Fruit fly (Drosophila melanogaster) whole organism, prepupa: ENCODE results near the gene Gclm.

Experiments
- Blimp-1 ChIP-seq: fragments of 200-800 bp; sonication (Bioruptor generic); optimal IDR thresholded peaks from 3 replicates; lab custom pipeline; 2017; ENCODE audit warnings: missing biosample characterization, missing genetic modification characterization, mild to moderate bottlenecking, moderate library complexity, missing genetic modification reagents
- CG10631 ChIP-seq: fragments of 200-800 bp; sonication (Bioruptor generic); optimal IDR thresholded peaks from 2 replicates; lab custom pipeline; 2016; ENCODE audit warnings: missing biosample characterization, missing genetic modification characterization
- CG11294 ChIP-seq: fragments of 200-800 bp; sonication (Bioruptor generic); IDR thresholded peaks from 2 replicates; pipeline ENCODE4 v1.3.6; 2022; ENCODE audit warnings: missing biosample characterization, missing genetic modification characterization
- CG11762 ChIP-seq: fragments of 200-800 bp; sonication (Bioruptor generic); optimal IDR thresholded peaks from 3 replicates; lab custom pipeline; 2016; ENCODE audit warnings: missing biosample characterization, missing genetic modification characterization; ENCODE audit not compliant: insufficient read depth
- CG15336 ChIP-seq: fragments of 200-800 bp; sonication (Bioruptor generic); IDR thresholded peaks from 2 replicates; pipeline ENCODE4 v1.3.6; 2022; ENCODE audit warnings: missing biosample characterization, missing genetic modification characterization
- CG16779 ChIP-seq: fragments of 200-800 bp; sonication (Bioruptor generic); optimal IDR thresholded peaks from 3 replicates; lab custom pipeline; 2017; ENCODE audit warnings: missing biosample characterization, mild to moderate bottlenecking, missing genetic modification characterization
- CG31627 ChIP-seq: fragments of 200-800 bp; sonication (Bioruptor generic); optimal IDR thresholded peaks from 3 replicates; lab custom pipeline; 2016; ENCODE audit warnings: missing biosample characterization, missing genetic modification characterization
- CG34406 ChIP-seq: fragments of 200-800 bp; sonication (Bioruptor generic); optimal IDR thresholded peaks from 3 replicates; lab custom pipeline; 2016; ENCODE audit warnings: missing biosample characterization, missing genetic modification characterization
- CG3919 ChIP-seq: fragments of 200-800 bp; sonication (Bioruptor generic); optimal IDR thresholded peaks from 3 replicates; lab custom pipeline; 2016; ENCODE audit warnings: missing biosample characterization, missing genetic modification characterization
- CG4318 ChIP-seq: fragments of 200-800 bp; sonication (Bioruptor generic); optimal IDR thresholded peaks from 3 replicates; lab custom pipeline; 2017; ENCODE audit warnings: missing biosample characterization, mild to moderate bottlenecking, missing genetic modification characterization
- CG6276 ChIP-seq: fragments of 200-800 bp; sonication (Bioruptor generic); optimal IDR thresholded peaks from 2 replicates; lab custom pipeline; 2017; ENCODE audit warnings: missing biosample characterization, mild to moderate bottlenecking, missing genetic modification characterization
- CG6808 ChIP-seq: fragments of 200-800 bp; sonication (Bioruptor generic); optimal IDR thresholded peaks from 3 replicates; lab custom pipeline; 2017; ENCODE audit warnings: missing biosample characterization, missing genetic modification characterization, mild to moderate bottlenecking, moderate library complexity, missing genetic modification reagents
- CG6854 ChIP-seq: fragments of 200-800 bp; sonication (Bioruptor generic); optimal IDR thresholded peaks from 2 replicates; lab custom pipeline; 2017; ENCODE audit warnings: missing biosample characterization, mild to moderate bottlenecking, missing genetic modification characterization
- CG8119 ChIP-seq: fragments of 200-800 bp; sonication (Bioruptor generic); IDR thresholded peaks from 3 replicates; pipeline ENCODE4 v1.3.6; 2022; ENCODE audit warnings: missing biosample characterization, missing genetic modification characterization
- CG8319 ChIP-seq: fragments of 200-800 bp; sonication (Bioruptor generic); optimal IDR thresholded peaks from 3 replicates; lab custom pipeline; 2016; ENCODE audit warnings: missing biosample characterization, missing genetic modification characterization
- CG8632 ChIP-seq: fragments of 200-800 bp; sonication (Bioruptor generic); optimal IDR thresholded peaks from 3 replicates; lab custom pipeline; 2016; ENCODE audit warnings: missing biosample characterization, missing genetic modification characterization
- CG9139 ChIP-seq: fragments of 200-800 bp; sonication (Bioruptor generic); optimal IDR thresholded peaks from 3 replicates; lab custom pipeline; 2017; ENCODE audit warnings: missing biosample characterization, mild to moderate bottlenecking, missing genetic modification characterization
- Eip78C ChIP-seq: fragments of 200-800 bp; sonication (Bioruptor generic); peaks from one replicate; lab custom pipeline; 2016; ENCODE audit warnings: missing biosample characterization, missing genetic modification characterization
- Ets21C ChIP-seq: fragments of 200-800 bp; sonication (Bioruptor generic); optimal IDR thresholded peaks from 3 replicates; lab custom pipeline; 2016; ENCODE audit warnings: missing biosample characterization, missing genetic modification characterization
- Hr38 ChIP-seq: sonication (Bioruptor generic); optimal IDR thresholded peaks from 2 replicates; lab custom pipeline; 2016; ENCODE audit warnings: missing biosample characterization, missing genetic modification characterization
- Hr39 ChIP-seq: fragments of 200-800 bp; sonication (Bioruptor generic); optimal IDR thresholded peaks from 2 replicates; lab custom pipeline; 2016; ENCODE audit warnings: missing biosample characterization, missing genetic modification characterization
- Hr4 ChIP-seq: fragments of 200-800 bp; sonication (Bioruptor generic); optimal IDR thresholded peaks from 3 replicates; lab custom pipeline; 2016; ENCODE audit warnings: missing biosample characterization, missing genetic modification characterization
- Met ChIP-seq: fragments of 200-800 bp; sonication (Bioruptor generic); optimal IDR thresholded peaks from 3 replicates; lab custom pipeline; 2016; ENCODE audit warnings: missing biosample characterization, missing genetic modification characterization
- OdsH ChIP-seq: fragments of 200-800 bp; sonication (Bioruptor generic); optimal IDR thresholded peaks from 3 replicates; lab custom pipeline; 2016; ENCODE audit warnings: missing biosample characterization, missing genetic modification characterization
- Sox102F ChIP-seq: fragments of 200-800 bp; sonication (Bioruptor generic); optimal IDR thresholded peaks from 2 replicates; lab custom pipeline; 2016; ENCODE audit warnings: missing biosample characterization, mild to moderate bottlenecking, missing genetic modification characterization
- Sox14 ChIP-seq: fragments of 200-800 bp; sonication (Bioruptor generic); optimal IDR thresholded peaks from 3 replicates; lab custom pipeline; 2016; ENCODE audit warnings: missing biosample characterization, missing genetic modification characterization
- Sox15 ChIP-seq: fragments of 200-800 bp; sonication (Bioruptor generic); optimal IDR thresholded peaks from 3 replicates; lab custom pipeline; 2016; ENCODE audit warnings: missing biosample characterization, missing genetic modification characterization
- acj6 ChIP-seq: fragments of 200-800 bp; sonication (Bioruptor generic); optimal IDR thresholded peaks from 3 replicates; lab custom pipeline; 2016; ENCODE audit warnings: missing biosample characterization, missing genetic modification characterization
- dsx ChIP-seq: fragments of 200-800 bp; optimal IDR thresholded peaks from 3 replicates; lab custom pipeline; 2019; ENCODE audit warnings: missing biosample characterization, mild to moderate bottlenecking, missing genetic modification characterization, moderate library complexity; ENCODE audit not compliant: poor library complexity, severe bottlenecking
- eg ChIP-seq: fragments of 200-800 bp; sonication (Bioruptor generic); IDR thresholded peaks from 3 replicates; pipeline ENCODE4 v1.3.6; 2022; ENCODE audit warnings: missing biosample characterization, missing genetic modification characterization
- esn ChIP-seq: fragments of 200-800 bp; sonication (Bioruptor generic); optimal IDR thresholded peaks from 2 replicates; lab custom pipeline; 2016; ENCODE audit warnings: missing biosample characterization, mild to moderate bottlenecking, missing genetic modification characterization, moderate library complexity
- fd85E ChIP-seq: fragments of 200-800 bp; sonication (Bioruptor generic); optimal IDR thresholded peaks from 3 replicates; lab custom pipeline; 2016; ENCODE audit warnings: missing biosample characterization, missing genetic modification characterization
- fkh ChIP-seq: fragments of 200-800 bp; sonication (Bioruptor generic); optimal IDR thresholded peaks from 3 replicates; lab custom pipeline; 2017; ENCODE audit warnings: missing biosample characterization, mild to moderate bottlenecking, missing genetic modification characterization, moderate library complexity
- lz ChIP-seq: fragments of 200-800 bp; sonication (Bioruptor generic); optimal IDR thresholded peaks from 3 replicates; lab custom pipeline; 2016; ENCODE audit warnings: missing biosample characterization, missing genetic modification characterization
- pdm3 ChIP-seq: fragments of 200-800 bp; sonication (Bioruptor generic); optimal IDR thresholded peaks from 3 replicates; lab custom pipeline; 2016; ENCODE audit warnings: missing biosample characterization, missing genetic modification characterization
- ss ChIP-seq, 2 experiments: fragments of 200-800 bp; sonication (Bioruptor generic); optimal IDR thresholded peaks; 2 replicates in 1 of 2; 3 replicates in 1 of 2; lab custom pipeline; 2017 to 2018; ENCODE audit warnings: mild to moderate bottlenecking in 2 of 2, missing biosample characterization in 2 of 2, missing genetic modification characterization in 2 of 2, moderate library complexity in 1 of 2
- svp ChIP-seq: fragments of 200-800 bp; sonication (Bioruptor generic); peaks from one replicate; lab custom pipeline; 2016; ENCODE audit warnings: missing biosample characterization, missing genetic modification characterization
- topi ChIP-seq: fragments of 200-800 bp; sonication (Bioruptor generic); optimal IDR thresholded peaks from 3 replicates; lab custom pipeline; 2016; ENCODE audit warnings: missing biosample characterization, missing genetic modification characterization

Gene Gclm

DNA sequence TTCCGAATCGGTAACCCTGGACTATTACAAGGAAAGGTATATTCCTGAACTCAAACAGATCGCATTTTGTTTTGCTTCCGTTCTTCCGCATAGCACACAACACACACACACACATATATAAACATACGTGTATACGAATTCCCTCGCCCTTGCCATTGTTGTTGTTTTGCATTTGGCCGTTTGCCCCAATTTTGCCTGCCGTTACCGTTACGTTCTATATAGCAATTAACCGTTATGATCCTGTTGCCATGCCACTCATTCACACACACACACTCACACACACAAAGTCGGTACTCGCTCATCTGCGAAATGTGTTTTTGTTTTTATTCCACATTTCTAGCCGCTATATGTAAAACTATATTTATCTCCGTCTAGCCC is 41.1 kb upstream of the Gclm start:
- TF ChIP-seq CG8119 (no peak), OdsH (GFP tag; lab: Kevin White, UChicago) (no peak), acj6 (GFP tag; lab: Kevin White, UChicago) (no peak), CG10631 (GFP tag; lab: Kevin White, UChicago) (no peak), CG31627 (GFP tag; lab: Kevin White, UChicago) (no peak), Blimp-1 (no peak), Eip78C (GFP tag; lab: Kevin White, UChicago) (no peak), eg (GFP tag; lab: Robert Waterston, UW) (no peak), Hr39 (GFP tag; lab: Kevin White, UChicago) (no peak), Met (no peak)

dm6 chr3R:22726771-22727455 is 40.6 kb upstream of the Gclm start, which contains the start of gene CG45049:
Gene CG45049, plus strand, starts transcription at chr3R:22726967.
- TF ChIP-seq Met (peak; percentile 39), Sox15 (GFP tag; lab: Kevin White, UChicago) (no peak), CG6854 (no peak), dsx (no peak), CG10631 (GFP tag; lab: Kevin White, UChicago) (peak; percentile 34), ss (GFP tag; optimal IDR thresholded peaks at IDR 0.05; lab: Kevin White, UChicago) (no peak), esn (GFP tag; lab: Kevin White, UChicago) (no peak), CG8319 (GFP tag; lab: Kevin White, UChicago) (no peak), CG4318 (GFP tag; lab: Kevin White, UChicago) (no peak), CG8632 (GFP tag; lab: Kevin White, UChicago) (no peak), CG34406 (GFP tag; lab: Kevin White, UChicago) (no peak), topi (peak; percentile 13), lz (peak; percentile 26), Hr39 (GFP tag; lab: Kevin White, UChicago) (peak; percentile 31), CG6276 (no peak), Ets21C (peak; percentile 9), CG15336 (GFP tag; lab: Robert Waterston, UW) (no peak), CG3919 (GFP tag; lab: Kevin White, UChicago) (peak; percentile 13), CG11762 (GFP tag; lab: Kevin White, UChicago) (no peak), Eip78C (GFP tag; lab: Kevin White, UChicago) (peak; percentile 35), svp (GFP tag; lab: Kevin White, UChicago) (no peak), Sox102F (GFP tag; lab: Kevin White, UChicago) (no peak), Sox14 (GFP tag; lab: Kevin White, UChicago) (no peak), CG16779 (tag; lab: Kevin White, UChicago) (peak; percentile 2), Hr4 (GFP tag; lab: Kevin White, UChicago) (peak; percentile 4), CG6808 (GFP tag; lab: Kevin White, UChicago) (no peak), CG11294 (GFP tag; lab: Robert Waterston, UW) (no peak), CG9139 (GFP tag; lab: Kevin White, UChicago) (no peak), fkh (GFP tag; lab: Kevin White, UChicago) (peak; percentile 63), Hr38 (GFP tag; lab: Kevin White, UChicago) (no peak), pdm3 (GFP tag; lab: Kevin White, UChicago) (no peak), fd85E (GFP tag; lab: Kevin White, UChicago) (no peak)
- TF ChIP-seq, all 60 proteins: peak for 11
